Worm (Caenorhabditis elegans): ENCODE results near the gene T12A2.3.
A peak's percentile ranks its signal among the peaks of the same experiment; 100 is the strongest.

Gene T12A2.3

ce11 chrIII:6206161-6206853 is 34.3 kb upstream of the T12A2.3 start, which contains the start of the genes sna-3 and rps-3:
Gene sna-3 (minus strand): TSS chrIII:6206211.
Gene rps-3 (plus strand): TSS chrIII:6206803.
- TF ChIP-seq F13C5.2 (tag; optimal IDR thresholded peaks at IDR 0.05) (peak; percentile 10), ceh-13 (GFP tag; optimal IDR thresholded peaks at IDR 0.05) (no peak), tbx-11 (GFP tag; IDR thresholded peaks at IDR 0.05) (no peak)

- TF ChIP-seq tbx-37 (GFP tag; conservative IDR thresholded peaks at IDR 0.05) (no peak), sea-1 (GFP tag; conservative IDR thresholded peaks at IDR 0.05) (no peak), ama-1 (optimal IDR thresholded peaks at IDR 0.05) (no peak), pes-1 (GFP tag; IDR thresholded peaks at IDR 0.05) (no peak), B0310.2 (tag; optimal IDR thresholded peaks at IDR 0.05) (no peak), ceh-36 (tag; optimal IDR thresholded peaks at IDR 0.05) (no peak), aly-1 (tag; optimal IDR thresholded peaks at IDR 0.05) (no peak), ets-7 (tag; optimal IDR thresholded peaks at IDR 0.05) (no peak), tra-4 (tag; optimal IDR thresholded peaks at IDR 0.05) (no peak), hmbx-1 (tag; optimal IDR thresholded peaks at IDR 0.05) (no peak), hnd-1 (tag; optimal IDR thresholded peaks at IDR 0.05) (no peak), hmg-4 (GFP tag; optimal IDR thresholded peaks at IDR 0.05) (no peak), ceh-13 (GFP tag; optimal IDR thresholded peaks at IDR 0.05) (no peak), flt-1 (GFP tag; IDR thresholded peaks at IDR 0.05) (no peak), scrt-1 (GFP tag; IDR thresholded peaks at IDR 0.05) (no peak), F13C5.2 (tag; optimal IDR thresholded peaks at IDR 0.05) (no peak), tbx-11 (GFP tag; IDR thresholded peaks at IDR 0.05) (no peak)
These were observed 33.6 kb upstream of the T12A2.3 start for ce11 chrIII:6207046-6207445.

- no peak for TF ChIP-seq tbx-37 (GFP tag; conservative IDR thresholded peaks at IDR 0.05)
- no peak for TF ChIP-seq hmbx-1 (tag; optimal IDR thresholded peaks at IDR 0.05)
- TF ChIP-seq sea-1 (GFP tag; conservative IDR thresholded peaks at IDR 0.05) = no peak
- TF ChIP-seq hmg-4 (GFP tag; optimal IDR thresholded peaks at IDR 0.05) = no peak
- no peak for TF ChIP-seq B0310.2 (tag; optimal IDR thresholded peaks at IDR 0.05)
- TF ChIP-seq flt-1 (GFP tag; IDR thresholded peaks at IDR 0.05) = no peak
- no peak for TF ChIP-seq ceh-36 (tag; optimal IDR thresholded peaks at IDR 0.05)
- TF ChIP-seq pes-1 (GFP tag; IDR thresholded peaks at IDR 0.05) = no peak
- TF ChIP-seq ets-7 (tag; optimal IDR thresholded peaks at IDR 0.05) = no peak
- no peak for TF ChIP-seq aly-1 (tag; optimal IDR thresholded peaks at IDR 0.05)
- TF ChIP-seq hnd-1 (tag; optimal IDR thresholded peaks at IDR 0.05) = no peak
- TF ChIP-seq ceh-13 (GFP tag; optimal IDR thresholded peaks at IDR 0.05) = no peak
- no peak for TF ChIP-seq F13C5.2 (tag; optimal IDR thresholded peaks at IDR 0.05)
- no peak for TF ChIP-seq tra-4 (tag; optimal IDR thresholded peaks at IDR 0.05)
- TF ChIP-seq ama-1 (optimal IDR thresholded peaks at IDR 0.05) = no peak
- no peak for TF ChIP-seq scrt-1 (GFP tag; IDR thresholded peaks at IDR 0.05)
These were observed 32.7 kb upstream of the T12A2.3 start, which contains the start of gene C23G10.2 for ce11 chrIII:6207881-6208280. Gene C23G10.2 (plus strand): TSS chrIII:6208064.

- TF ChIP-seq flt-1 (GFP tag; IDR thresholded peaks at IDR 0.05) (no peak), F13C5.2 (tag; optimal IDR thresholded peaks at IDR 0.05) (no peak), B0310.2 (tag; optimal IDR thresholded peaks at IDR 0.05) (no peak), hmg-4 (GFP tag; optimal IDR thresholded peaks at IDR 0.05) (no peak), tbx-37 (GFP tag; conservative IDR thresholded peaks at IDR 0.05) (no peak), tra-4 (tag; optimal IDR thresholded peaks at IDR 0.05) (no peak), scrt-1 (GFP tag; IDR thresholded peaks at IDR 0.05) (no peak), pes-1 (GFP tag; IDR thresholded peaks at IDR 0.05) (no peak), sea-1 (GFP tag; conservative IDR thresholded peaks at IDR 0.05) (no peak), aly-1 (tag; optimal IDR thresholded peaks at IDR 0.05) (no peak), ets-7 (tag; optimal IDR thresholded peaks at IDR 0.05) (no peak), ceh-13 (GFP tag; optimal IDR thresholded peaks at IDR 0.05) (no peak), tbx-11 (GFP tag; IDR thresholded peaks at IDR 0.05) (no peak), hmbx-1 (tag; optimal IDR thresholded peaks at IDR 0.05) (no peak), hnd-1 (tag; optimal IDR thresholded peaks at IDR 0.05) (no peak), ama-1 (optimal IDR thresholded peaks at IDR 0.05) (no peak)
These were observed 31.6 kb upstream of the T12A2.3 start, which contains the start of gene C23G10.1 for ce11 chrIII:6208984-6209383. Gene C23G10.1 (plus strand): TSS chrIII:6209284.

ce11 chrIII:6210215-6210822 is 30.3 kb upstream of the T12A2.3 start:
- TF ChIP-seq B0310.2 (tag; optimal IDR thresholded peaks at IDR 0.05) (no peak), pes-1 (GFP tag; IDR thresholded peaks at IDR 0.05) (no peak), tbx-37 (GFP tag; conservative IDR thresholded peaks at IDR 0.05) (no peak), hmg-4 (GFP tag; optimal IDR thresholded peaks at IDR 0.05) (no peak), F13C5.2 (tag; optimal IDR thresholded peaks at IDR 0.05) (no peak), ets-7 (tag; optimal IDR thresholded peaks at IDR 0.05) (no peak), tbx-11 (GFP tag; IDR thresholded peaks at IDR 0.05) (no peak), hmbx-1 (tag; optimal IDR thresholded peaks at IDR 0.05) (no peak), sea-1 (GFP tag; conservative IDR thresholded peaks at IDR 0.05) (no peak), ceh-36 (tag; optimal IDR thresholded peaks at IDR 0.05) (no peak)

- TF ChIP-seq ets-7 (tag; optimal IDR thresholded peaks at IDR 0.05) (no peak), scrt-1 (GFP tag; IDR thresholded peaks at IDR 0.05) (no peak), tra-4 (tag; optimal IDR thresholded peaks at IDR 0.05) (no peak), flt-1 (GFP tag; IDR thresholded peaks at IDR 0.05) (no peak), hnd-1 (tag; optimal IDR thresholded peaks at IDR 0.05) (no peak), B0310.2 (tag; optimal IDR thresholded peaks at IDR 0.05) (no peak), hmg-4 (GFP tag; optimal IDR thresholded peaks at IDR 0.05) (no peak), ceh-36 (tag; optimal IDR thresholded peaks at IDR 0.05) (no peak), hmbx-1 (tag; optimal IDR thresholded peaks at IDR 0.05) (no peak), F13C5.2 (tag; optimal IDR thresholded peaks at IDR 0.05) (no peak), ceh-13 (GFP tag; optimal IDR thresholded peaks at IDR 0.05) (no peak), sea-1 (GFP tag; conservative IDR thresholded peaks at IDR 0.05) (no peak), pes-1 (GFP tag; IDR thresholded peaks at IDR 0.05) (no peak), tbx-37 (GFP tag; conservative IDR thresholded peaks at IDR 0.05) (no peak), aly-1 (tag; optimal IDR thresholded peaks at IDR 0.05) (no peak)
These were observed 26.7 kb upstream of the T12A2.3 start, which contains the start of gene C23G10.10 for ce11 chrIII:6213915-6214314. Gene C23G10.10 (minus strand): TSS chrIII:6214015.

Data from whole organism, early embryonic.